Worm (Caenorhabditis elegans): Measurements from ENCODE around the gene rpl-10.

- no peak for TF ChIP-seq F37B4.10 (GFP tag; IDR thresholded peaks at IDR 0.05)
- no peak for TF ChIP-seq ztf-3 (GFP tag; optimal IDR thresholded peaks at IDR 0.05)
- TF ChIP-seq snpc-4 (GFP tag; optimal IDR thresholded peaks at IDR 0.05), result no peak
- no peak for TF ChIP-seq snpc-4 (tag; optimal IDR thresholded peaks at IDR 0.05)
- TF ChIP-seq F57C9.4 (tag; optimal IDR thresholded peaks at IDR 0.05), result no peak
- no peak for TF ChIP-seq ama-1 (optimal IDR thresholded peaks at IDR 0.05)
- no peak for TF ChIP-seq ama-1 (GFP tag; optimal IDR thresholded peaks at IDR 0.05)
- TF ChIP-seq madf-10 (tag; optimal IDR thresholded peaks at IDR 0.05), result no peak
- TF ChIP-seq unc-62 (GFP tag; optimal IDR thresholded peaks at IDR 0.05), result no peak
- TF ChIP-seq F52B5.7 (tag; optimal IDR thresholded peaks at IDR 0.05), result no peak
- TF ChIP-seq gei-17 (GFP tag; optimal IDR thresholded peaks at IDR 0.05), result no peak
- TF ChIP-seq efl-1 (GFP tag; optimal IDR thresholded peaks at IDR 0.05), result no peak
- no peak for TF ChIP-seq pha-4 (tag; optimal IDR thresholded peaks at IDR 0.05)
- no peak for TF ChIP-seq ztf-28 (GFP tag; IDR thresholded peaks at IDR 0.05)
- no peak for TF ChIP-seq xnd-1 (tag; optimal IDR thresholded peaks at IDR 0.05)
Observed at ce11 chrII:8138015-8138546, 5.6 kb upstream of the rpl-10 start, which contains the start of gene cdc-48.2.
